Fruit fly (Drosophila melanogaster): Measurements from ENCODE around the gene CG5274.

Gene CG5274

dm6 chr3L:20395257-20395909 lies 32.1 kb downstream of the CG5274 start (continued):
- TF ChIP-seq CG4360 (GFP tag; IDR thresholded peaks at IDR 0.05) (no peak), bcd (GFP tag; optimal IDR thresholded peaks at IDR 0.05) (peak; percentile 53), ranshi (GFP tag; IDR thresholded peaks at IDR 0.05) (0 out of 2 replicates have a peak, but pooled peaks have one; percentile 41), ato (GFP tag; IDR thresholded peaks at IDR 0.05; ENCODE audit: partially characterized antibody) (no peak), CG4404 (GFP tag; IDR thresholded peaks at IDR 0.05) (no peak), vfl (GFP tag; optimal IDR thresholded peaks at IDR 0.05) (peak; percentile 30), Atf-2 (GFP tag; optimal IDR thresholded peaks at IDR 0.05) (peak; percentile 29), cas (GFP tag; IDR thresholded peaks at IDR 0.05) (no peak), sr (GFP tag; IDR thresholded peaks at IDR 0.05) (no peak), CG12659 (GFP tag; optimal IDR thresholded peaks at IDR 0.05) (peak; percentile 57), HHEX (GFP tag; optimal IDR thresholded peaks at IDR 0.05) (no peak), gcm (GFP tag; optimal IDR thresholded peaks at IDR 0.05) (no peak), pita (GFP tag; optimal IDR thresholded peaks at IDR 0.05) (no peak), NK7.1 (GFP tag; optimal IDR thresholded peaks at IDR 0.05) (no peak), CG9437 (GFP tag; optimal IDR thresholded peaks at IDR 0.05) (no peak), CG13123 (GFP tag; optimal IDR thresholded peaks at IDR 0.05) (no peak), Antp (GFP tag; optimal IDR thresholded peaks at IDR 0.05) (peak; percentile 13), CG10654 (GFP tag; optimal IDR thresholded peaks at IDR 0.05) (no peak), Camta (GFP tag; optimal IDR thresholded peaks at IDR 0.05) (no peak), vvl (GFP tag; IDR thresholded peaks at IDR 0.05) (peak; percentile 25; the same call in 1 of the 2 replicates), CG11696 (GFP tag; IDR thresholded peaks at IDR 0.05) (no peak), cato (GFP tag; optimal IDR thresholded peaks at IDR 0.05; ENCODE audit: borderline replicate concordance) (no peak), HLH4C (GFP tag; IDR thresholded peaks at IDR 0.05; ENCODE audit: partially characterized antibody) (no peak), Hr39 (optimal IDR thresholded peaks at IDR 0.05) (no peak), nom (GFP tag; optimal IDR thresholded peaks at IDR 0.05) (no peak), MBD-R2 (GFP tag; IDR thresholded peaks at IDR 0.05) (peak; percentile 42; the same call in 1 of the 2 replicates), CG10274 (GFP tag; optimal IDR thresholded peaks at IDR 0.05) (peak; percentile 13), ERR (GFP tag; optimal IDR thresholded peaks at IDR 0.05) (no peak), aop (GFP tag; IDR thresholded peaks at IDR 0.05) (no peak; the same call in 1 of the 2 replicates), CG3847 (GFP tag; IDR thresholded peaks at IDR 0.05) (no peak), PHDP (tag; optimal IDR thresholded peaks at IDR 0.05) (peak; percentile 27), CG12391 (tag; optimal IDR thresholded peaks at IDR 0.05) (peak; percentile 38), CG11456 (GFP tag; IDR thresholded peaks at IDR 0.05) (no peak; the same call in 2 of the 3 replicates), C15 (GFP tag; IDR thresholded peaks at IDR 0.05) (no peak), nau (GFP tag; optimal IDR thresholded peaks at IDR 0.05) (no peak), CG31388 (GFP tag; optimal IDR thresholded peaks at IDR 0.05) (no peak), CG8765 (GFP tag; IDR thresholded peaks at IDR 0.05) (peak; percentile 44; the same call in 1 of the 2 replicates), ATbp (GFP tag; optimal IDR thresholded peaks at IDR 0.05) (no peak), CG6791 (GFP tag; IDR thresholded peaks at IDR 0.05; ENCODE audit: partially characterized antibody) (no peak), CG18476 (GFP tag; optimal IDR thresholded peaks at IDR 0.05) (peak; percentile 31), CG34224 (GFP tag; IDR thresholded peaks at IDR 0.05; ENCODE audit: partially characterized antibody) (peak; percentile 42; the same call in 2 of the 3 replicates), so (GFP tag; IDR thresholded peaks at IDR 0.05) (peak; percentile 38; the same call in 2 of the 3 replicates), Dref (GFP tag; IDR thresholded peaks at IDR 0.05) (0 out of 2 replicates have a peak, but pooled peaks have one; percentile 15), danr (GFP tag; IDR thresholded peaks at IDR 0.05) (no peak), HLH3B (GFP tag; IDR thresholded peaks at IDR 0.05) (no peak), Xbp1 (GFP tag; optimal IDR thresholded peaks at IDR 0.05) (peak; percentile 40), sens (GFP tag) (peak; percentile 52), CG8944 (GFP tag; optimal IDR thresholded peaks at IDR 0.05) (peak; percentile 8), dmrt11E (tag; optimal IDR thresholded peaks at IDR 0.05) (no peak), chn (GFP tag; optimal IDR thresholded peaks at IDR 0.05) (no peak), ttk (GFP tag; IDR thresholded peaks at IDR 0.05) (no peak)

Data from whole organism, embryonic.